Fruit fly (Drosophila melanogaster) whole organism, embryonic: ENCODE measurements around the gene Top3alpha.

Source experiments
- Adf1 ChIP-seq: fragments of 200-800 bp; sonication (Bioruptor generic); IDR thresholded peaks from 2 replicates; pipeline ENCODE4 v1.3.6; 2022; ENCODE audit warnings: missing biosample characterization, missing genetic modification characterization
- Atf6 ChIP-seq: fragments of 200-800 bp; sonication (Bioruptor generic); IDR thresholded peaks from 2 replicates; pipeline ENCODE4 v1.3.6; 2022; ENCODE audit warnings: missing biosample characterization, missing genetic modification characterization
- BEAF-32 ChIP-seq: fragments of 200-800 bp; sonication (Bioruptor generic); optimal IDR thresholded peaks from 3 replicates; lab custom pipeline; 2017; ENCODE audit warnings: missing biosample characterization, missing genetic modification characterization, mild to moderate bottlenecking, moderate library complexity, missing genetic modification reagents
- Bgb ChIP-seq: fragments of 200-800 bp; sonication (Bioruptor generic); IDR thresholded peaks from 2 replicates; pipeline ENCODE4 v1.3.6; 2022; ENCODE audit warnings: missing biosample characterization, missing genetic modification characterization; ENCODE audit not compliant: partially characterized antibody
- CG10543 ChIP-seq: fragments of 200-800 bp; sonication (Bioruptor generic); optimal IDR thresholded peaks from 3 replicates; lab custom pipeline; 2017; ENCODE audit warnings: missing biosample characterization, mild to moderate bottlenecking, missing genetic modification characterization, moderate library complexity
- CG10979 ChIP-seq: fragments of 200-800 bp; sonication (Bioruptor generic); optimal IDR thresholded peaks from 2 replicates; lab custom pipeline; 2018; ENCODE audit warnings: missing biosample characterization, mild to moderate bottlenecking, missing genetic modification characterization, moderate library complexity
- CG11504 ChIP-seq: fragments of 200-800 bp; sonication (Bioruptor generic); optimal IDR thresholded peaks from 3 replicates; lab custom pipeline; 2019; ENCODE audit warnings: missing biosample characterization, mild to moderate bottlenecking, missing genetic modification characterization, moderate library complexity
- CG13287 ChIP-seq: fragments of 200-800 bp; sonication (Bioruptor generic); IDR thresholded peaks from 2 replicates; pipeline ENCODE4 v1.3.6; 2022; ENCODE audit warnings: missing biosample characterization, missing genetic modification characterization; ENCODE audit not compliant: partially characterized antibody
- CG13624 ChIP-seq: fragments of 200-800 bp; sonication (Bioruptor generic); optimal IDR thresholded peaks from 2 replicates; lab custom pipeline; 2016; ENCODE audit warnings: missing biosample characterization, missing genetic modification characterization
- CG15601 ChIP-seq: fragments of 200-800 bp; sonication (Bioruptor generic); optimal IDR thresholded peaks from 3 replicates; lab custom pipeline; 2019; ENCODE audit warnings: missing biosample characterization, mild to moderate bottlenecking, missing genetic modification characterization, moderate library complexity
- CG17361 ChIP-seq: fragments of 200-800 bp; sonication (Bioruptor generic); IDR thresholded peaks from 3 replicates; pipeline ENCODE4 v1.3.6; 2022; ENCODE audit warnings: missing biosample characterization, missing genetic modification characterization
- CG18764 ChIP-seq: fragments of 200-800 bp; sonication (Bioruptor generic); optimal IDR thresholded peaks from 3 replicates; lab custom pipeline; 2016; ENCODE audit warnings: missing biosample characterization, missing genetic modification characterization
- CG2116 ChIP-seq: fragments of 200-800 bp; sonication (Bioruptor generic); optimal IDR thresholded peaks from 3 replicates; lab custom pipeline; 2018; ENCODE audit warnings: missing biosample characterization, mild to moderate bottlenecking, missing genetic modification characterization
- CG3847 ChIP-seq: fragments of 200-800 bp; sonication (Bioruptor generic); IDR thresholded peaks from 2 replicates; pipeline ENCODE4 v1.3.6; 2022; ENCODE audit warnings: missing biosample characterization, missing genetic modification characterization
- CG6175 ChIP-seq: fragments of 200-800 bp; sonication (Bioruptor generic); IDR thresholded peaks from 3 replicates; pipeline ENCODE4 v1.3.6; 2022; ENCODE audit warnings: missing biosample characterization, missing genetic modification characterization
- CG6791 ChIP-seq: fragments of 200-800 bp; sonication (Bioruptor generic); IDR thresholded peaks from 3 replicates; pipeline ENCODE4 v1.3.6; 2022; ENCODE audit warnings: missing biosample characterization, missing genetic modification characterization; ENCODE audit not compliant: partially characterized antibody
- CG8765 ChIP-seq: fragments of 200-800 bp; sonication (Bioruptor generic); IDR thresholded peaks from 2 replicates; pipeline ENCODE4 v1.3.6; 2022; ENCODE audit warnings: missing biosample characterization, missing genetic modification characterization
- CG9609 ChIP-seq: fragments of 200-800 bp; sonication (Bioruptor generic); optimal IDR thresholded peaks from 3 replicates; lab custom pipeline; 2016; ENCODE audit warnings: missing biosample characterization, missing genetic modification characterization
- CG9797 ChIP-seq: fragments of 200-800 bp; sonication (Bioruptor generic); optimal IDR thresholded peaks from 3 replicates; lab custom pipeline; 2018; ENCODE audit warnings: missing biosample characterization, mild to moderate bottlenecking, missing genetic modification characterization
- Doc3 ChIP-seq: fragments of 200-800 bp; sonication (Bioruptor generic); IDR thresholded peaks from 3 replicates; pipeline ENCODE4 v1.3.6; 2022; ENCODE audit warnings: missing biosample characterization, missing genetic modification characterization; ENCODE audit not compliant: partially characterized antibody
- Dp ChIP-seq: fragments of 200-800 bp; sonication (Bioruptor generic); optimal IDR thresholded peaks from 2 replicates; lab custom pipeline; 2018; ENCODE audit warnings: missing biosample characterization, mild to moderate bottlenecking, missing genetic modification characterization, moderate library complexity
- E2f2 ChIP-seq: fragments of 200-800 bp; sonication (Bioruptor generic); IDR thresholded peaks from 2 replicates; pipeline ENCODE4 v1.3.6; 2022; ENCODE audit warnings: missing biosample characterization, missing genetic modification characterization
- HLHmδ ChIP-seq: fragments of 200-800 bp; sonication (Bioruptor generic); optimal IDR thresholded peaks from 2 replicates; lab custom pipeline; 2018; ENCODE audit warnings: missing biosample characterization, mild to moderate bottlenecking, missing genetic modification characterization, moderate library complexity
- MBD-R2 ChIP-seq: fragments of 200-800 bp; sonication (Bioruptor generic); IDR thresholded peaks from 2 replicates; pipeline ENCODE4 v1.3.6; 2022; ENCODE audit warnings: missing biosample characterization, missing genetic modification characterization
- Med ChIP-seq: fragments of 200-800 bp; sonication (Bioruptor generic); peaks from one replicate; lab custom pipeline; 2016; ENCODE audit warnings: missing biosample characterization, missing genetic modification characterization, mild to moderate bottlenecking, inconsistent platforms, moderate library complexity
- Scr ChIP-seq: fragments of 200-800 bp; sonication (Bioruptor generic); IDR thresholded peaks from 2 replicates; pipeline ENCODE4 v1.3.6; 2022; ENCODE audit warnings: missing biosample characterization, missing genetic modification characterization; ENCODE audit not compliant: partially characterized antibody
- Sry-β ChIP-seq: fragments of 200-800 bp; sonication (Bioruptor generic); optimal IDR thresholded peaks from 2 replicates; lab custom pipeline; 2018; ENCODE audit warnings: missing biosample characterization, mild to moderate bottlenecking, missing genetic modification characterization, moderate library complexity
- Ssrp ChIP-seq: fragments of 200-800 bp; sonication (Bioruptor generic); optimal IDR thresholded peaks from 2 replicates; lab custom pipeline; 2018; ENCODE audit warnings: missing biosample characterization, mild to moderate bottlenecking, missing genetic modification characterization, moderate library complexity
- YL-1 ChIP-seq: fragments of 200-800 bp; sonication (Bioruptor generic); optimal IDR thresholded peaks from 3 replicates; lab custom pipeline; 2017; ENCODE audit warnings: missing biosample characterization, mild to moderate bottlenecking, missing genetic modification characterization
- amos ChIP-seq: fragments of 200-800 bp; sonication (Bioruptor generic); IDR thresholded peaks from 2 replicates; pipeline ENCODE4 v1.3.6; 2022; ENCODE audit warnings: missing biosample characterization, missing genetic modification characterization; ENCODE audit not compliant: partially characterized antibody
- aop ChIP-seq: fragments of 200-800 bp; sonication (Bioruptor generic); IDR thresholded peaks from 2 replicates; pipeline ENCODE4 v1.3.6; 2022; ENCODE audit warnings: missing biosample characterization, missing genetic modification characterization
- chif ChIP-seq, 2 experiments: fragments of 200-800 bp; sonication (Bioruptor generic); optimal IDR thresholded peaks; 3 replicates each; lab custom pipeline; 2016; ENCODE audit warnings: missing biosample characterization in 2 of 2, missing genetic modification characterization in 2 of 2
- chinmo ChIP-seq: fragments of 200-800 bp; sonication (Bioruptor generic); IDR thresholded peaks from 4 replicates; pipeline ENCODE4 v1.3.6; 2022; ENCODE audit warnings: missing biosample characterization, missing genetic modification characterization; ENCODE audit not compliant: partially characterized antibody
- dm ChIP-seq: fragments of 200-800 bp; sonication (Bioruptor generic); optimal IDR thresholded peaks from 3 replicates; lab custom pipeline; 2016; ENCODE audit warnings: missing biosample characterization, missing genetic modification characterization
- gfzf ChIP-seq: fragments of 200-800 bp; sonication (Bioruptor generic); optimal IDR thresholded peaks from 2 replicates; lab custom pipeline; 2016; ENCODE audit warnings: missing biosample characterization, mild to moderate bottlenecking, missing genetic modification characterization, moderate library complexity
- hb ChIP-seq: fragments of 200-800 bp; sonication (Bioruptor generic); IDR thresholded peaks from 3 replicates; pipeline ENCODE4 v1.3.6; 2022; ENCODE audit warnings: missing biosample characterization, missing genetic modification characterization; ENCODE audit not compliant: partially characterized antibody
- ken ChIP-seq: fragments of 200-800 bp; sonication (Bioruptor generic); IDR thresholded peaks from 3 replicates; pipeline ENCODE4 v1.3.6; 2022; ENCODE audit warnings: missing biosample characterization, missing genetic modification characterization
- klu ChIP-seq: fragments of 200-800 bp; sonication (Bioruptor generic); IDR thresholded peaks from 2 replicates; pipeline ENCODE4 v1.3.6; 2022; ENCODE audit warnings: missing biosample characterization, missing genetic modification characterization
- nerfin-1 ChIP-seq: fragments of 200-800 bp; sonication (Bioruptor generic); optimal IDR thresholded peaks from 3 replicates; lab custom pipeline; 2019; ENCODE audit warnings: missing biosample characterization, mild to moderate bottlenecking, missing genetic modification characterization, moderate library complexity
- nerfin-2 ChIP-seq: fragments of 200-800 bp; sonication (Bioruptor generic); IDR thresholded peaks from 2 replicates; pipeline ENCODE4 v1.3.6; 2022; ENCODE audit warnings: missing biosample characterization, missing genetic modification characterization; ENCODE audit not compliant: partially characterized antibody
- phol ChIP-seq: fragments of 200-800 bp; sonication (Bioruptor generic); optimal IDR thresholded peaks from 3 replicates; lab custom pipeline; 2018; ENCODE audit warnings: missing biosample characterization, mild to moderate bottlenecking, missing genetic modification characterization, moderate library complexity
- pzg ChIP-seq: fragments of 200-800 bp; sonication (Bioruptor generic); optimal IDR thresholded peaks from 3 replicates; lab custom pipeline; 2018; ENCODE audit warnings: missing biosample characterization, mild to moderate bottlenecking, missing genetic modification characterization, moderate library complexity
- row ChIP-seq: fragments of 200-800 bp; sonication (Bioruptor generic); IDR thresholded peaks from 3 replicates; pipeline ENCODE4 v1.3.6; 2022; ENCODE audit warnings: missing biosample characterization, missing genetic modification characterization
- sc ChIP-seq, 3 experiments: fragments of >200 bp in 2 of 3; fragments of 200-800 bp in 1 of 3; sonication (Bioruptor generic) in 1 of 3; optimal IDR thresholded peaks; 2 replicates in 2 of 3; 3 replicates in 1 of 3; lab custom pipeline; 2017; ENCODE audit warnings: mild to moderate bottlenecking in 1 of 3, missing biosample characterization in 1 of 3, missing genetic modification characterization in 1 of 3, missing genetic modification reagents in 1 of 3
- unc-4 ChIP-seq: fragments of 200-800 bp; sonication (Bioruptor generic); IDR thresholded peaks from 2 replicates; pipeline ENCODE4 v1.3.6; 2022; ENCODE audit warnings: missing biosample characterization, missing genetic modification characterization; ENCODE audit not compliant: partially characterized antibody
- vvl ChIP-seq: fragments of 200-800 bp; sonication (Bioruptor generic); IDR thresholded peaks from 2 replicates; pipeline ENCODE4 v1.3.6; 2022; ENCODE audit warnings: missing biosample characterization, missing genetic modification characterization

Top3alpha gene

DNA sequence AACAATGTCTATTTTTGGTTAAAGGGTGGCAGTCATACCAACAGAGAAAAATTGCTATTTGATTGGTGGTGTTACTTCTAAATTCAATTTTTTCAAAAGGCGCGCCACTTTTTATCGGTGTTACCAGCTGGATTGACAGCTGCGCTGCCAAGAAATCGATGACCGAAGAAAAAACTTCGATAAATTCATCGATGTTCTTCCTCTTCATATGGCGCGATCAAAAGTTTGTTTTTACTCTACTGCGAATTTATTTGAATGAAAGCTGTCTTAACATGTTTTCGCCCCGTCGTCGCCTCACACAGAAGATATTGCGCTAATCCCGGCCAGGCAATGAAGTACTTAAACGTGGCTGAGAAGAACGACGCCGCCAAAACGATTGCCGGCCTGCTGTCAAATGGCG lies at the start of gene Top3alpha (continued):
- TF ChIP-seq Med (GFP tag; lab: Kevin White, UChicago) (peak; percentile 59), CG15601 (tag; lab: Kevin White, UChicago) (no peak), pzg (GFP tag; lab: Kevin White, UChicago) (peak; percentile 83), CG2116 (peak; percentile 90), amos (GFP tag; lab: Robert Waterston, UW) (peak; percentile 67; the same call in 1 of the 2 replicates), unc-4 (GFP tag; lab: Robert Waterston, UW) (peak; percentile 70), CG13624 (peak; percentile 30), klu (GFP tag; lab: Robert Waterston, UW) (no peak), nerfin-2 (GFP tag; lab: Robert Waterston, UW) (peak; percentile 56), CG9797 (GFP tag; lab: Kevin White, UChicago) (peak; percentile 79), YL-1 (GFP tag; lab: Kevin White, UChicago) (peak; percentile 47), Adf1 (GFP tag; lab: Robert Waterston, UW) (peak; percentile 32; the same call in 1 of the 2 replicates), CG9609 (GFP tag; lab: Kevin White, UChicago) (no peak), Bgb (GFP tag; lab: Robert Waterston, UW) (peak; percentile 74), nerfin-1 (tag; lab: Kevin White, UChicago) (peak; percentile 14), Scr (GFP tag; lab: Robert Waterston, UW) (peak; percentile 59), CG13287 (GFP tag; lab: Robert Waterston, UW) (peak; percentile 84), E2f2 (GFP tag; lab: Robert Waterston, UW) (peak; percentile 99), Sry-β (GFP tag; lab: Kevin White, UChicago) (no peak), CG3847 (GFP tag; lab: Robert Waterston, UW) (peak; percentile 35; the same call in 1 of the 2 replicates), Doc3 (GFP tag; lab: Robert Waterston, UW) (peak; percentile 58), gfzf (peak; percentile 72), CG10979 (tag; lab: Kevin White, UChicago) (no peak), chinmo (GFP tag; lab: Robert Waterston, UW) (0 out of 4 replicates have a peak, but pooled peaks have one; percentile 10), CG6791 (GFP tag; lab: Robert Waterston, UW) (peak; percentile 68), CG18764 (no peak), BEAF-32 (peak; percentile 65)

DNA sequence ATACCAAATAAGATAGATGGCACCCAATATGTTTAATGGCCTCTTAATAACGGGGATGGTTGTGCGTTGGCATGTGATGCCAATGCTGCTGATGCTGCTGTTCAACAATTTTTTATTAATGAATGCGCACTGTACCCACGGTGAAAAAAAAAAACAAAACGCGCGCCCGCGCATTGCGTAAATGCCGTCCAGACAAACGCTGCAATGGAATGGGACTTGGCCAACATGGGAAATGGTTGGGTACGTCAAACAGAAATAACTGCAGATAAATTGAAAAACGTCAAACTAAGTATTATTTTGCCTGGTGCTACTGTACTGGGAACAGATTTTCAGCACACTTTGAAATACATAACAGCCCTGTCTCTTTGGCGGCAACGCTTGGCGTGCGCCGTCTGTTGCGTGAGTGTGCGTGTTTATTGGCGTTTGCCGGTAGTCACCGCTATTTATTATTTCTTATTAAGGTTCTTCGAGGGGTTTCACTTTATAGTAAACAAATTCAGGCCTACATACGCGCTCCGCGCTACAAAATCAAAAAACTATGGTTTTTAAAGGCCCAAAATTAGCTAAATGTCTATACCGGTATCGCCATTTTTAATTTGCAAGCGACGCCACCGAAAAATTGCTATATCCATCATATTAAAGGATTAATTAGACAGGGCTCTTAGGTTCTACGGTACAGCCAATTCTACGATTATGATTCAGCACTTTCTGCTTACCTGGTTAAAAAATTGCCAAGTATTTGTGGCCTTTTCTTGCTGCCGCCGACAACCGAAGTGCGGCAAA lies 45.2 kb upstream of the Top3alpha start:
- peak; percentile 78 for TF ChIP-seq phol (tag; lab: Kevin White, UChicago)
- TF ChIP-seq dm (GFP tag; lab: Kevin White, UChicago), result peak; percentile 1
- TF ChIP-seq nerfin-1 (tag; lab: Kevin White, UChicago), result peak; percentile 97
- no peak for TF ChIP-seq CG8765
- TF ChIP-seq hb (GFP tag; lab: Robert Waterston, UW), result 0 out of 3 replicates have a peak, but pooled peaks have one; percentile 29
- peak; percentile 73 for TF ChIP-seq row (GFP tag; lab: Robert Waterston, UW)
- peak; percentile 15 for TF ChIP-seq HLHmδ (GFP tag; lab: Kevin White, UChicago)
- no peak for TF ChIP-seq CG17361 (GFP tag; lab: Robert Waterston, UW)
- peak; percentile 21 for TF ChIP-seq CG11504 (tag; lab: Kevin White, UChicago)
- TF ChIP-seq Dp (GFP tag; lab: Kevin White, UChicago), result peak; percentile 57
- TF ChIP-seq CG10543 (GFP tag; lab: Kevin White, UChicago), result peak; percentile 18
- TF ChIP-seq vvl (GFP tag; lab: Robert Waterston, UW), result 0 out of 2 replicates have a peak, but pooled peaks have one; percentile 30
- no peak for TF ChIP-seq aop (GFP tag; lab: Robert Waterston, UW)
- TF ChIP-seq sc (optimal IDR thresholded peaks at IDR 0.05; lab: Kevin White, UChicago), result no peak
- no peak for TF ChIP-seq sc (GFP tag; optimal IDR thresholded peaks at IDR 0.05; lab: Kevin White, UChicago)
- TF ChIP-seq chif (GFP tag; optimal IDR thresholded peaks at IDR 0.05; lab: Kevin White, UChicago), result peak in 1 of 2 experiments; percentile 10
- TF ChIP-seq MBD-R2, result peak; percentile 63
- TF ChIP-seq CG6175 (GFP tag; lab: Robert Waterston, UW), result no peak
- peak; percentile 49; the same call in 1 of the 2 replicates for TF ChIP-seq Atf6 (GFP tag; lab: Robert Waterston, UW)
- 0 out of 3 replicates have a peak, but pooled peaks have one; percentile 52 for TF ChIP-seq ken (GFP tag; lab: Robert Waterston, UW)
- peak; percentile 10 for TF ChIP-seq Ssrp (tag; lab: Kevin White, UChicago)
